Worm (Caenorhabditis elegans) whole organism, L1 larva: ENCODE data around the gene R10E12.2.

Experiments used
- C04F5.9 ChIP-seq: sonication (generic microtip); optimal IDR thresholded peaks from 2 replicates; lab custom pipeline; 2016; ENCODE audit warnings: missing genetic modification characterization, missing compliant biosample characterization
- alr-1 ChIP-seq: fragments of 200-800 bp; sonication (Bioruptor generic); optimal IDR thresholded peaks from 2 replicates; lab custom pipeline; 2018; ENCODE audit warnings: borderline replicate concordance, mild to moderate bottlenecking, missing genetic modification characterization, missing compliant biosample characterization
- aly-2 ChIP-seq: fragments of 150-350 bp; optimal IDR thresholded peaks from 2 replicates; lab custom pipeline; 2014; ENCODE audit warnings: missing biosample characterization, missing genetic modification characterization
- ama-1 ChIP-seq: fragments of 150-350 bp; optimal IDR thresholded peaks from 2 replicates; lab custom pipeline; 2014
- ceh-63 ChIP-seq: fragments of 200-800 bp; sonication (Bioruptor generic); optimal IDR thresholded peaks from 2 replicates; lab custom pipeline; 2018; ENCODE audit warnings: mild to moderate bottlenecking, missing genetic modification characterization, missing compliant biosample characterization
- ceh-88 ChIP-seq: fragments of 200-800 bp; sonication (Bioruptor generic); IDR thresholded peaks from 2 replicates; pipeline ENCODE4 v1.3.6; 2022; ENCODE audit warnings: missing genetic modification characterization, missing compliant biosample characterization
- ceh-90 ChIP-seq: sonication (generic microtip); optimal IDR thresholded peaks from 2 replicates; lab custom pipeline; 2016; ENCODE audit warnings: missing genetic modification characterization, missing compliant biosample characterization
- efl-1 ChIP-seq, 4 experiments: fragments of 150-350 bp; optimal IDR thresholded peaks in 3 of 4; peaks in 1 of 4; 1 replicate in 1 of 4; 2 replicates in 3 of 4; lab custom pipeline; 2014; ENCODE audit warnings: missing biosample characterization in 2 of 4, missing genetic modification characterization in 2 of 4, missing genetic modification reagents in 2 of 4
- efl-3 ChIP-seq: fragments of 200-800 bp; sonication (Bioruptor generic); optimal IDR thresholded peaks from 2 replicates; lab custom pipeline; 2018; ENCODE audit warnings: mild to moderate bottlenecking, missing genetic modification characterization, missing compliant biosample characterization
- egl-13 ChIP-seq: sonication (generic microtip); optimal IDR thresholded peaks from 2 replicates; lab custom pipeline; 2016; ENCODE audit warnings: missing genotype, missing genetic modification reagents, missing genetic modification characterization, missing compliant biosample characterization
- elt-2 ChIP-seq: sonication (generic microtip); optimal IDR thresholded peaks from 2 replicates; lab custom pipeline; 2016; ENCODE audit warnings: missing genetic modification characterization, mild to moderate bottlenecking, inconsistent platforms, missing compliant biosample characterization, missing genetic modification reagents
- elt-3 ChIP-seq, 6 experiments: fragments of 150-350 bp in 1 of 6; sonication (generic microtip); optimal IDR thresholded peaks; 2 replicates each; lab custom pipeline; 2017 to 2018; ENCODE audit warnings: missing biosample characterization in 6 of 6, missing genetic modification characterization in 6 of 6, inconsistent platforms in 1 of 6
- ets-5 ChIP-seq: fragments of 200-800 bp; sonication (Bioruptor generic); IDR thresholded peaks from 2 replicates; pipeline ENCODE4 v1.3.6; 2022; ENCODE audit warnings: missing genetic modification characterization, missing compliant biosample characterization
- fkh-10 ChIP-seq: sonication (generic microtip); optimal IDR thresholded peaks from 2 replicates; lab custom pipeline; 2017; ENCODE audit warnings: missing biosample characterization, missing genetic modification reagents, missing genetic modification characterization
- fkh-8 ChIP-seq: sonication (generic microtip); optimal IDR thresholded peaks from 2 replicates; lab custom pipeline; 2016; ENCODE audit warnings: mild to moderate bottlenecking, missing genetic modification characterization, missing compliant biosample characterization
- fos-1 ChIP-seq: fragments of 150-350 bp; optimal IDR thresholded peaks from 2 replicates; lab custom pipeline; 2014; ENCODE audit warnings: missing biosample characterization, missing genetic modification characterization
- hpl-2 ChIP-seq: fragments of 150-350 bp; optimal IDR thresholded peaks from 2 replicates; lab custom pipeline; 2014; ENCODE audit warnings: missing biosample characterization, missing genetic modification reagents, missing genetic modification characterization
- lin-13 ChIP-seq: fragments of 150-350 bp; optimal IDR thresholded peaks from 2 replicates; lab custom pipeline; 2014; ENCODE audit warnings: missing biosample characterization, missing genetic modification reagents, missing genetic modification characterization
- lin-35 ChIP-seq, 2 experiments: fragments of 150-350 bp; optimal IDR thresholded peaks; 2 replicates each; lab custom pipeline; 2014; ENCODE audit warnings: missing biosample characterization in 2 of 2, missing genetic modification characterization in 2 of 2, missing genetic modification reagents in 2 of 2
- lir-3 ChIP-seq: sonication (generic microtip); optimal IDR thresholded peaks from 2 replicates; lab custom pipeline; 2016; ENCODE audit warnings: mild to moderate bottlenecking, missing genetic modification characterization, moderate library complexity, missing compliant biosample characterization; ENCODE audit not compliant: poor library complexity
- lsy-2 ChIP-seq, 2 experiments: fragments of 150-350 bp; optimal IDR thresholded peaks; 2 replicates each; lab custom pipeline; 2014; ENCODE audit warnings: missing biosample characterization in 2 of 2, missing genetic modification characterization in 2 of 2
- mdl-1 ChIP-seq, 2 experiments: fragments of 150-350 bp; optimal IDR thresholded peaks; 2 replicates each; lab custom pipeline; 2014 to 2017; ENCODE audit warnings: missing biosample characterization in 2 of 2, missing genetic modification characterization in 2 of 2, inconsistent platforms in 1 of 2
- mep-1 ChIP-seq: fragments of 150-350 bp; optimal IDR thresholded peaks from 2 replicates; lab custom pipeline; 2014; ENCODE audit warnings: missing biosample characterization, missing genetic modification characterization
- nhr-11 ChIP-seq: fragments of 150-350 bp; optimal IDR thresholded peaks from 2 replicates; lab custom pipeline; 2014; ENCODE audit warnings: missing biosample characterization, missing genetic modification characterization
- nhr-12 ChIP-seq: sonication (generic microtip); optimal IDR thresholded peaks from 2 replicates; lab custom pipeline; 2017; ENCODE audit warnings: missing biosample characterization, missing genetic modification characterization
- nhr-20 ChIP-seq: sonication (generic microtip); optimal IDR thresholded peaks from 2 replicates; lab custom pipeline; 2016; ENCODE audit warnings: mild to moderate bottlenecking, missing genetic modification characterization, missing compliant biosample characterization
- nhr-84 ChIP-seq: sonication (generic microtip); optimal IDR thresholded peaks from 2 replicates; lab custom pipeline; 2017; ENCODE audit warnings: missing biosample characterization, missing genetic modification characterization
- nhr-85 ChIP-seq: sonication (generic microtip); peaks from one replicate; lab custom pipeline; 2016; ENCODE audit warnings: missing genetic modification characterization, inconsistent platforms, missing compliant biosample characterization
- nhr-90 ChIP-seq: sonication (generic microtip); optimal IDR thresholded peaks from 2 replicates; lab custom pipeline; 2016; ENCODE audit warnings: mild to moderate bottlenecking, missing genetic modification characterization, missing compliant biosample characterization; ENCODE audit not compliant: poor library complexity
- pag-3 ChIP-seq: sonication (generic microtip); optimal IDR thresholded peaks from 2 replicates; lab custom pipeline; 2017; ENCODE audit warnings: missing genetic modification characterization, mild to moderate bottlenecking, missing compliant biosample characterization, antibody characterized with exemption, borderline replicate concordance; ENCODE audit not compliant: insufficient read depth
- pax-3 ChIP-seq: fragments of 200-800 bp; sonication (Bioruptor generic); optimal IDR thresholded peaks from 2 replicates; lab custom pipeline; 2018; ENCODE audit warnings: mild to moderate bottlenecking, missing genetic modification characterization, moderate library complexity, missing compliant biosample characterization
- skn-1 ChIP-seq: fragments of 150-350 bp; optimal IDR thresholded peaks from 2 replicates; lab custom pipeline; 2014; ENCODE audit warnings: missing biosample characterization, missing genetic modification characterization
- snpc-4 ChIP-seq: fragments of 150-350 bp; optimal IDR thresholded peaks from 2 replicates; lab custom pipeline; 2014; ENCODE audit warnings: missing biosample characterization, missing genetic modification characterization
- swsn-7 ChIP-seq: sonication (generic microtip); optimal IDR thresholded peaks from 2 replicates; lab custom pipeline; 2016; ENCODE audit warnings: missing genetic modification characterization, missing compliant biosample characterization
- tbx-2 ChIP-seq: sonication (generic microtip); optimal IDR thresholded peaks from 2 replicates; lab custom pipeline; 2016; ENCODE audit warnings: missing genetic modification characterization, missing compliant biosample characterization
- tlp-1 ChIP-seq: fragments of 150-350 bp; optimal IDR thresholded peaks from 2 replicates; lab custom pipeline; 2014; ENCODE audit warnings: missing biosample characterization, missing genetic modification characterization
- unc-30 ChIP-seq: sonication (generic microtip); optimal IDR thresholded peaks from 2 replicates; lab custom pipeline; 2017; ENCODE audit warnings: missing biosample characterization, missing genetic modification characterization
- unc-62 ChIP-seq: fragments of 150-350 bp; optimal IDR thresholded peaks from 2 replicates; lab custom pipeline; 2014; ENCODE audit warnings: missing biosample characterization, missing genetic modification reagents, missing genetic modification characterization
- vab-15 ChIP-seq: sonication (generic microtip); optimal IDR thresholded peaks from 2 replicates; lab custom pipeline; 2017; ENCODE audit warnings: missing genotype, mild to moderate bottlenecking, missing genetic modification characterization, missing compliant biosample characterization
- xbp-1 ChIP-seq: sonication (generic microtip); optimal IDR thresholded peaks from 2 replicates; lab custom pipeline; 2016; ENCODE audit warnings: missing genetic modification characterization, missing compliant biosample characterization

R10E12.2 gene

DNA sequence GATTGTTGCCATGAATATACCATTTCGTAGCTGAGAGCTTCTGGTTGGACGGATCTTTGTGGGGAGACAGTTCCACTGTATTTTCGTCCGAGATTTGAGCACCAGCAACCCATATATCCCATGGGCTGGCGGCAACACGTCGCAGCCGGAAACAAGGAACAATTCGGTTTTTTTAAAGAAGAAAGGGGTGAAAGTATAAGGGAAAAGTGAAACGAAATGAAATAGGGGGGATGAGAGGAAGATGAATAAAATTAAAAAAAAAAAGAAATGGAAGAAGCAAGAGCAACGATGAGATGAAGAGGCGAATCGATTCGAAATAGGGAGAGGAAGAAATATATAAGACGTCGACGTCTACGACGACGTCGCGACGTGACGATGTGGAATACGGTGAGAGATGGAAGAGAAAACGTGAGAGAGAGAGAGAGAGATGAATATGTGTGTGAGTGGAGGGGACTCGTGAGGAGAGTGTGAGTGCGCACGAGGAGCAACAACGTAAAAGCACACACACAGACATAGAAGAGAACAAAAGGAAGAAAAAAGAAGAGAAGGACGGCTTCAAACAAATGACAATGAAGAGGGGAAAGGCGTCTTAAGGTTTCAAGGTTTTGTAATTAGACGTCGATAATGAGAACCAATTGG lies 42.9 kb upstream of the R10E12.2 start, which contains the start of gene rgs-1 (continued):
- no peak for TF ChIP-seq alr-1 (tag; lab: Kevin White, UChicago)
- TF ChIP-seq nhr-11 (tag; lab: Kevin White, UChicago) = no peak
- no peak for TF ChIP-seq pax-3 (tag; lab: Kevin White, UChicago)
- peak; percentile 38 to 49 for TF ChIP-seq efl-1 (optimal IDR thresholded peaks at IDR 0.05; lab: Kevin White, UChicago)
- TF ChIP-seq efl-1 (GFP tag; optimal IDR thresholded peaks at IDR 0.05 in 1 of 2; lab: Kevin White, UChicago) = no peak
- TF ChIP-seq xbp-1 = peak; percentile 49
- TF ChIP-seq vab-15 (tag; lab: Kevin White, UChicago) = no peak
- TF ChIP-seq lsy-2 (tag; optimal IDR thresholded peaks at IDR 0.05; lab: Kevin White, UChicago) = peak; percentile 7 to 46
- TF ChIP-seq snpc-4 (tag; lab: Kevin White, UChicago) = peak; percentile 34
- TF ChIP-seq nhr-12 (tag; lab: Kevin White, UChicago) = no peak
- no peak for TF ChIP-seq tlp-1
- TF ChIP-seq hpl-2 (GFP tag; lab: Kevin White, UChicago) = no peak
- TF ChIP-seq efl-3 (GFP tag; lab: Kevin White, UChicago) = no peak
- no peak for TF ChIP-seq fos-1 (tag; lab: Kevin White, UChicago)
- no peak for TF ChIP-seq ceh-63 (GFP tag; lab: Kevin White, UChicago)
- peak in 1 of 2 experiments; percentile 55 for TF ChIP-seq lin-35 (GFP tag; optimal IDR thresholded peaks at IDR 0.05; lab: Kevin White, UChicago)
- TF ChIP-seq elt-2 = no peak
- peak; percentile 79 for TF ChIP-seq fkh-8 (tag; lab: Kevin White, UChicago)
- peak; percentile 10 for TF ChIP-seq egl-13 (tag; lab: Kevin White, UChicago)
- no peak for TF ChIP-seq pag-3 (tag; lab: Kevin White, UChicago)
- no peak for TF ChIP-seq nhr-84 (tag; lab: Kevin White, UChicago)
- TF ChIP-seq ama-1 (lab: Kevin White, UChicago) = no peak
- no peak for TF ChIP-seq elt-3 (tag; optimal IDR thresholded peaks at IDR 0.05; lab: Kevin White, UChicago)
- no peak for TF ChIP-seq nhr-90
- TF ChIP-seq C04F5.9 (tag; lab: Kevin White, UChicago) = no peak
- TF ChIP-seq unc-62 (GFP tag; lab: Kevin White, UChicago) = no peak
- no peak for TF ChIP-seq ets-5
- no peak for TF ChIP-seq aly-2 (tag; lab: Kevin White, UChicago)
- TF ChIP-seq lir-3 (tag; lab: Kevin White, UChicago) = no peak
- no peak for TF ChIP-seq ceh-88 (GFP tag; lab: Robert Waterston, UW)
- TF ChIP-seq fkh-10 = peak; percentile 61
- TF ChIP-seq mep-1 (tag; lab: Kevin White, UChicago) = peak; percentile 49
- peak in 1 of 2 experiments; percentile 4 for TF ChIP-seq mdl-1 (tag; optimal IDR thresholded peaks at IDR 0.05; lab: Kevin White, UChicago)
- TF ChIP-seq lin-13 (GFP tag; lab: Kevin White, UChicago) = no peak
- TF ChIP-seq nhr-85 (tag; lab: Kevin White, UChicago) = no peak
- peak; percentile 33 for TF ChIP-seq tbx-2 (tag; lab: Kevin White, UChicago)
- peak; percentile 24 for TF ChIP-seq skn-1
- TF ChIP-seq unc-30 (tag; lab: Kevin White, UChicago) = no peak

DNA sequence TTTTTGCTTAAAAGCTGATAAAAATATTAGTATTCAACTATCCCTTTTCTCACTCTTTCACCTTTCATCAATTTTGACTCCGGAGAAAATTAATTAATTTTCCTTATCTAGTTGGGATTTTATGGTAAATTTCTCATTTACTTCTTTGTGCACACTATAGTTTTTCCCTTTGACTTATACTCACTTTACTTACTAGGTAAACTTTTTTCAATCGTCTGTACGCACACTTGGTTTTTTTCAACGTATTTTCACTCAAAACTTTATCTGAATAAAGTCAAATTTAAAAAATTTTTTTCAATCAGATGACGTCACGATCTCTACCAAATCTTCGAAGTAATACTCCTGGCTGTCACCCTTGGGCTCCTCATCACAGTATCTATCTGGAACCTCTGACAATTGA lies 38.5 kb upstream of the R10E12.2 start, which contains the start of gene C05B5.16:
C05B5.16 (plus strand) TSS at position 301 of the 400 bp plus-strand sequence.
- no peak for TF ChIP-seq skn-1

DNA sequence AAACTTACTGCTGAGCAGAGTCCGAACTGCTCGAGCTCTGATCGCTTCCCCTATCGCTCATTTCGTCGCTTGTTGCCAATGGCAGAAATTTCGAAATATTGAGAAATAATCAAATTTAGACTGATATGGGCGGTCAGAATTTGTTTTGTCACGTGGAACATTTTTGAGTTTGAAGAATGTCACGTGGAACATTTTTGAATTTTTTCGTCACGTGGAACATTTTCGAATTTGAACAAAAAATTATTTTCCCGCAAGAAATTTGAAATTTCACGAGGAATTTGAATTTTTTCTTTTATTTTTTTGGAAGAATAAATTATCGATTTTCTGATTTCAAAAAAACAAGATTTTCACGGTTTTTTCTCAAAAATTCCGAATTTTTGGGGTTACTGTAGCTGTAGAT lies 36.5 kb upstream of the R10E12.2 start, which contains the start of gene fbxa-155:
fbxa-155 (minus strand) TSS at position 101 of the 400 bp plus-strand sequence.
- no peak for TF ChIP-seq nhr-20 (tag; lab: Kevin White, UChicago)
- TF ChIP-seq ceh-90 (tag; lab: Kevin White, UChicago) = no peak
- no peak for TF ChIP-seq nhr-12 (tag; lab: Kevin White, UChicago)
- TF ChIP-seq swsn-7 (tag; lab: Kevin White, UChicago) = no peak
